Worm (Caenorhabditis elegans): ENCODE measurements around the gene nas-16.

ce11 chrV:11386428-11386827 is 5.7 kb upstream of the nas-16 start, which contains the start of gene F55C10.4:
- no peak for TF ChIP-seq him-1 (tag; optimal IDR thresholded peaks at IDR 0.05)
- TF ChIP-seq dao-5 (tag; optimal IDR thresholded peaks at IDR 0.05): no peak
- TF ChIP-seq W03F9.2 (tag; optimal IDR thresholded peaks at IDR 0.05): no peak
